Worm (Caenorhabditis elegans) whole organism, mixed stage, embryonic: ENCODE data around the gene C05C12.6.

Experiments used
- lin-13 ChIP-seq: fragments of 150-350 bp; optimal IDR thresholded peaks from 2 replicates; lab custom pipeline; 2014; ENCODE audit warnings: missing biosample characterization, missing genetic modification characterization
- mep-1 ChIP-seq: fragments of 150-350 bp; optimal IDR thresholded peaks from 2 replicates; lab custom pipeline; 2017; ENCODE audit warnings: missing biosample characterization, missing genetic modification reagents, missing genetic modification characterization, inconsistent platforms

- TF ChIP-seq mep-1 (tag; lab: Kevin White, UChicago) (no peak), lin-13 (tag; lab: Kevin White, UChicago) (no peak)
Observed at ce11 chrIV:11207186-11207585, 34.1 kb downstream of the C05C12.6 start, which contains the start of gene R07H5.9.
